Fruit fly (Drosophila melanogaster): ENCODE results near the gene alpha-Est8.

Gene alpha-Est8

dm6 chr3R:7514232-7514863 is 1.1 kb downstream of the alpha-Est8 start:
- TF ChIP-seq CG17801 (GFP tag; optimal IDR thresholded peaks at IDR 0.05; ENCODE audit: partially characterized antibody) = no peak

DNA sequence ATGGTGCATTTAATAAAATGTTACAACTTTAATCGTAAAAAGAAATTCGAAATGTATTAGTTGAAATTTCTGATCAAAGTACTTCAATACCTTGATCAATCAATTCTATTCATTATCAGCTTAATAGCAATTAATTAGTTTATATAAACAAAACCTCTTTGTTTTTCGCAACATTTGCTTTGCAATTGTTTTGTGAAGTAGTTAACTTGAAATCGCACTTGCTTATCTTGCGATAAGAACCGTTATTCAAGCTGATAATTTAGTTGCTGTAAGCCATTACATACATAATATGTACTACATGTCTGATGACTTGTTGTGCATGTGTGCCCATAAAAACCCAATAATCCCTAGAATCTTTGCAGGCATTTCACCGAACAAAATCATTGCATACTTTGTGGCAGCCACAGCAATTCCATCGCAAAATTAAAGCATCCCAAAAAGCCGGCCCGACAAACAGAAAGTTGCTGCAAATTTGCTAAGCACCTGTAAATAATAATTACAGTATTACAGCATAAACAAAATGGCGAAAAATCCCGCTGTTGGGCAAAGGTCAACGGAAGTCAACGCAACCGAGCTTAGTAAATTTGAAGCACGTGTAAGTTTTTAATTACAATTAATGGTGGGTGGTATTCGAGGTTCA is 7.2 kb downstream of the alpha-Est8 start:
- peak; percentile 27 for TF ChIP-seq CG17801 (GFP tag; optimal IDR thresholded peaks at IDR 0.05; ENCODE audit: partially characterized antibody)

DNA sequence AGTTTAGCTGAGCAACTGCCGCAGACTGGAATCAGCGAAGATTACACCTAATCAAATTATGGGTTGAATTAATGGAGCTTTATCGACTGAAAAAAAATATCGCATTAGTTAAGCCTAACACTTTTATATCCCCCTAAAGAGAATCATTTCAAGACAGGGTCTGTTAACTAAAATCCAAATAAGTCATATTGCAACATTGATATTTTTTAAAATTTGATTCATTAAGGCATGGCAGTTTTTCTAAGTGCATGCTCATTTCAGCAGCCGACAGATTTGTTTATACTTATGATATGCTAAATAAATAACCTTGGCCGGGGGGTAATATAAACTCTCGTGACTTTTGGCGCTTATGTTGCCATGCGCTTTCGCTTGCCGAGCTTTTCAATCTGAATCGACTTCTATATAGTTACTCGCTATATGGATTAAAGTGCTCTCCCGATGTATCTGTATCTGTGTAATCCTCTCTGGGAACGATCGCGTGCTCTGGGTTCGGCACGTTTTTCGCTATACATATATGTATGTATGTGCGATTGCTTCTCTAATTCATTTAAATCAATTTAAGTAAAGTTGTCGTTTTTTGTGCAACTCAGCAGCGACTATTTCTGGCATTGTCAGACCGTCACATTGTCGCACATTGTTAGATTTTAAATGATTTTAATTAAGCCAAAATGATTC is 9.0 kb downstream of the alpha-Est8 start:
- TF ChIP-seq CG17801 (GFP tag; optimal IDR thresholded peaks at IDR 0.05; ENCODE audit: partially characterized antibody) = peak; percentile 20

DNA sequence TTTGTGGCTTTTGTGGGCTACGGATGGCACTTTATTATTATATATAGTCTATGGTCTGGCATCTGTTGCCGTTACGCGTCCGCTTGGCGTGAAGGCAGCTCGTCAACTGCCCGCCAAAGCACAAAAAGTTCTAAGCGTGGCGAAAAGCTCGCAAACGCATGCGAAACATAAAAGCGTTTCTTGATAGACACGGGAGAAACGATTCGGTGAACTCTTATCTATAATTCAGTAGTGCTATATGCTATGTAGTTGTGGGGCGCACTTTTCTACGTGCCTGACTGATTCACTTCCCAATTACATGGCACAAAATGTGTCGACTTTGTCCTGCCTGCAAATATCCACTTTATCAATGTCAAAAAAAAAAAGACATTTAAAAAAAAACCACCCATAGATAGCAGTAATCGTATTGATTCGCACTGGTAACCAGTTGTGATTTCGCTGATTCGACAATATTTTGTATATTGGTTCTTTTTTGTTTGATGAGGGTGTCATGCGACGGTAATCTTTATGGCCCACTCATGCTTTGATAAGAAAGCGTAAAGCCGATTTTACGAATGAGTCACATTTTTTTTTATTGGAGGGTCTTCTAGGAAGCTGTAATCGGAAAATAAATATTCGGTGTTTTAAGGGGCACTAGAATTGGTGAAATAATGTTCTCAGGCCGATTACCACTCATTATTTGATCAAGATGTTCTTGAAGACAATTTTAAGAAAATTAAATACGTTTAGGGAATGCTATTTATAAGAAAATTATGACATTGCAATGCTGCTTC is 10.3 kb downstream of the alpha-Est8 start, which contains the start of gene alpha-Est9:
Gene alpha-Est9, minus strand, starts transcription at position 110 of the 773 bp plus-strand sequence.
- peak; percentile 27 for TF ChIP-seq CG17801 (GFP tag; optimal IDR thresholded peaks at IDR 0.05; ENCODE audit: partially characterized antibody)

DNA sequence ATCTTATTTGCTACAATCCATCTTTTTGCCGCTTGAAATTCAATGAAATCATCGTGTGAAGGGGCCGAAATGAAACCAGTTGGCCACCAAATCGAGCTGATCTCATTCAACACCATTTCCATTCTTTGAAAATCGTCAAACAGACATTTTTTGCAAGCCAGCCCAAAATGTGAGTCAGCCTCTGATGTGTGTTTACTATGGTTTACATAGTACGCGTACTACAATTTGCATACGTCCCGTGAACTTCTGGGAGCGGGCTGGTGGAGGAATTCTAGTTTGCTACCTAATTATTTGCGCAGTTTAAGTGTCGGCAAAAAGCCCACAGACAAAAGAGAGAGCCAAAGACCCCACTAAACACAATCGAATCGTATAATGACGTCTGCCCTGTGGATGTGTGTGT is 12.3 kb downstream of the alpha-Est8 start:
- TF ChIP-seq CG17801 (GFP tag; optimal IDR thresholded peaks at IDR 0.05; ENCODE audit: partially characterized antibody) = no peak

dm6 chr3R:7502276-7502675 is 13.2 kb downstream of the alpha-Est8 start, which contains the start of gene Mics1:
Mics1 (minus strand) TSS chr3R:7502376.
- TF ChIP-seq CG17801 (GFP tag; optimal IDR thresholded peaks at IDR 0.05; ENCODE audit: partially characterized antibody) = no peak

- no peak for TF ChIP-seq CG17801 (GFP tag; optimal IDR thresholded peaks at IDR 0.05; ENCODE audit: partially characterized antibody)
These were observed 15.0 kb downstream of the alpha-Est8 start for dm6 chr3R:7500513-7500912.

dm6 chr3R:7499488-7499887 is 16.0 kb downstream of the alpha-Est8 start:
- no peak for TF ChIP-seq CG17801 (GFP tag; optimal IDR thresholded peaks at IDR 0.05; ENCODE audit: partially characterized antibody)

DNA sequence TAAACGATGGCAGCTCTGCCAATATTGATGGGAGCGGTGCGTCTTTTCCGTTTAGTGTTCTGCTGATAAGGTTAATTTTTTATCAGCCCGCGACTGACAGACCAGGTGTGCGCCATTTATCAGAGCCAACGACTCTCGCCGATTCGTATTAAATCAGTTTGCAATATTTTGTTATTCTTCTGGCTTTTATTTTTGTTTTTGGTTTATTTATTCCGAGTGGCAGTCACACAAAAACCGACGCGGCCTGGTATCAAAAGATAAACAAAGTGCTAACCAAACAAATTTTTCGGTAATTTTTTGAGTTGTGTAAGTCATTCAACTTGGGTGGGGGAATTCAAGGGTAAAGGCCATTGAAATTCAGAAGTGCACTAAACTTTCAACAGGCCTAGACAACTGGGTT is 18.0 kb downstream of the alpha-Est8 start:
- TF ChIP-seq CG17801 (GFP tag; optimal IDR thresholded peaks at IDR 0.05; ENCODE audit: partially characterized antibody) = peak; percentile 61

- TF ChIP-seq CG17801 (GFP tag; optimal IDR thresholded peaks at IDR 0.05; ENCODE audit: partially characterized antibody) = no peak
These were observed 21.7 kb downstream of the alpha-Est8 start, which contains the start of gene alpha-Est10 for dm6 chr3R:7493745-7494144. alpha-Est10 (minus strand) TSS chr3R:7493845.

dm6 chr3R:7493171-7493570 is 22.3 kb downstream of the alpha-Est8 start, which contains the start of gene CG42656:
CG42656 (minus strand) TSS chr3R:7493271.
- no peak for TF ChIP-seq CG17801 (GFP tag; optimal IDR thresholded peaks at IDR 0.05; ENCODE audit: partially characterized antibody)

dm6 chr3R:7492099-7492498 is 23.4 kb downstream of the alpha-Est8 start:
- no peak for TF ChIP-seq CG17801 (GFP tag; optimal IDR thresholded peaks at IDR 0.05; ENCODE audit: partially characterized antibody)

DNA sequence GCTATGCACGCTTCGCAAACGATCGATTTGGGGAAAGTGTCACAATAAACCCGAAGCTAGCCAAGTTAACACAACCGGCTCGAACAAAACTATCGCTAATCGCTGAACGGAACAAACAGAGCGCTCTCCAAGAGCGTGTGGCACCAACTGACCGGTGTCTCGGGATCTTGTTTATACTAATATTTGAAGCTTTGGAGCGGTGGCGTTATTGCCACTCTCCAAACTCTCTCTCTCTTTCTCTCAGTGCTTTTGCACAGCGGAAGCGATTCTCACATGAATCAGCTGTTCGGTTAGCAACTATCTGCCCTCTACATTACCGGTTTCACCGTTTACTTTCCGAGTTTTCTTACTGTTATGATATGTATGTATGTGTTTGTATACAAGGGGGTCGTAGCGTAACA is 24.0 kb downstream of the alpha-Est8 start:
- peak; percentile 60 for TF ChIP-seq CG17801 (GFP tag; optimal IDR thresholded peaks at IDR 0.05; ENCODE audit: partially characterized antibody)

DNA sequence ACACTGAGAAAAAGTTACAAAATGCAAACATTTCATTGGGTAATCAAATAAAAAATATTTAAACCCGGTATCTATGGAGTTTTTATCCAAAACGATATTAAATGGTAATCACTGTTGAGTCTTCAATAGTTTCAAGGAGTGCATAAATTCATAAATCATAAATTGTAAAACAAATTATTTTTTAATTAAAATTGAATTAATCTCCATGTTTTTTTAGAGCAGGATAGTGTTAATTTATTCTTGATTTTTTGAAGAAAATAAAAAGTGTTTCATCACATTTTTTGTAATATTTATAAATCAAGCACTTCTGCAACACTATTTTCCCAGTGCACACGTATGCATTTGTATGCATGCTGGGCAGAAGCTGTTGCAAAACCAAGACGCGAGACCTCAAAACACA is 24.6 kb downstream of the alpha-Est8 start:
- peak; percentile 52 for TF ChIP-seq CG17801 (GFP tag; optimal IDR thresholded peaks at IDR 0.05; ENCODE audit: partially characterized antibody)

DNA sequence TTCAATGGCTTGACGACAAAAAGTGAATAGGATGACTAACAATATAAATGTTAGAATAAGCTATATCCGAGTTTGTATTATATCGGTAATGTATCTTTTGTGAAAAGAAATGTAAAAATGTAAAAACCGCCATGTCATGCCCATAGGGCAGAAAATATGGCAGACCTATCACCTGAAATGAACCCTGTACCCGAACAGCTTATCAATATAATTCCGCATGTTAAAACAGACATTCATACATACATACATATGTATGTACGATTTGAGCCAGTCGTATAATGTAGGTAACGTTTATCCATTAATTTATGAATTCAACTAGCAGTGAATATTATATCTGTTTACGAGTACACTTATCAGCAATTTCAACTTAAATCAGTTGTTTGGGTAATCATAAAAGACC is 25.6 kb downstream of the alpha-Est8 start:
- peak; percentile 53 for TF ChIP-seq CG17801 (GFP tag; optimal IDR thresholded peaks at IDR 0.05; ENCODE audit: partially characterized antibody)
